Worm (Caenorhabditis elegans) whole organism, L1 larva: ENCODE measurements around the gene ZC487.1.

ENCODE experiments used
- F16B12.6 ChIP-seq: fragments of 150-350 bp; optimal IDR thresholded peaks from 2 replicates; lab custom pipeline; 2014; ENCODE audit warnings: missing biosample characterization, missing genetic modification characterization
- Y116A8C.19 ChIP-seq: sonication (generic microtip); optimal IDR thresholded peaks from 2 replicates; lab custom pipeline; 2016; ENCODE audit warnings: missing compliant biosample characterization, missing genetic modification characterization, borderline replicate concordance
- ceh-63 ChIP-seq: fragments of 200-800 bp; sonication (Bioruptor generic); optimal IDR thresholded peaks from 2 replicates; lab custom pipeline; 2018; ENCODE audit warnings: mild to moderate bottlenecking, missing genetic modification characterization, missing compliant biosample characterization
- ceh-8 ChIP-seq: fragments of 200-800 bp; sonication (Bioruptor generic); optimal IDR thresholded peaks from 2 replicates; lab custom pipeline; 2018; ENCODE audit warnings: mild to moderate bottlenecking, missing genetic modification characterization, moderate library complexity, missing compliant biosample characterization
- ceh-88 ChIP-seq: fragments of 200-800 bp; sonication (Bioruptor generic); IDR thresholded peaks from 2 replicates; pipeline ENCODE4 v1.3.6; 2022; ENCODE audit warnings: missing genetic modification characterization, missing compliant biosample characterization
- dsc-1 ChIP-seq: sonication (generic microtip); optimal IDR thresholded peaks from 2 replicates; lab custom pipeline; 2016; ENCODE audit warnings: mild to moderate bottlenecking, missing genetic modification characterization, missing compliant biosample characterization
- efl-1 ChIP-seq, 4 experiments: fragments of 150-350 bp; optimal IDR thresholded peaks in 3 of 4; peaks in 1 of 4; 1 replicate in 1 of 4; 2 replicates in 3 of 4; lab custom pipeline; 2014; ENCODE audit warnings: missing biosample characterization in 2 of 4, missing genetic modification characterization in 2 of 4, missing genetic modification reagents in 2 of 4
- egl-13 ChIP-seq: sonication (generic microtip); optimal IDR thresholded peaks from 2 replicates; lab custom pipeline; 2016; ENCODE audit warnings: missing genotype, missing genetic modification reagents, missing genetic modification characterization, missing compliant biosample characterization
- elt-3 ChIP-seq, 6 experiments: fragments of 150-350 bp in 1 of 6; sonication (generic microtip); optimal IDR thresholded peaks; 2 replicates each; lab custom pipeline; 2017 to 2018; ENCODE audit warnings: missing biosample characterization in 6 of 6, missing genetic modification characterization in 6 of 6, inconsistent platforms in 1 of 6
- ets-5 ChIP-seq: fragments of 200-800 bp; sonication (Bioruptor generic); IDR thresholded peaks from 2 replicates; pipeline ENCODE4 v1.3.6; 2022; ENCODE audit warnings: missing genetic modification characterization, missing compliant biosample characterization
- fkh-4 ChIP-seq: sonication (generic microtip); optimal IDR thresholded peaks from 2 replicates; lab custom pipeline; 2016; ENCODE audit warnings: missing compliant biosample characterization, missing genetic modification characterization, borderline replicate concordance
- fkh-8 ChIP-seq: sonication (generic microtip); optimal IDR thresholded peaks from 2 replicates; lab custom pipeline; 2016; ENCODE audit warnings: mild to moderate bottlenecking, missing genetic modification characterization, missing compliant biosample characterization
- fos-1 ChIP-seq: fragments of 150-350 bp; optimal IDR thresholded peaks from 2 replicates; lab custom pipeline; 2014; ENCODE audit warnings: missing biosample characterization, missing genetic modification characterization
- grh-1 ChIP-seq: fragments of 200-800 bp; sonication (Bioruptor generic); IDR thresholded peaks from 2 replicates; pipeline ENCODE4 v1.3.6; 2022; ENCODE audit warnings: missing genetic modification reagents, missing genetic modification characterization, missing compliant biosample characterization
- irx-1 ChIP-seq: sonication (generic microtip); optimal IDR thresholded peaks from 2 replicates; lab custom pipeline; 2016; ENCODE audit warnings: missing genetic modification characterization, missing compliant biosample characterization
- isw-1 ChIP-seq: fragments of 200-800 bp; sonication (Bioruptor generic); IDR thresholded peaks from 2 replicates; pipeline ENCODE4 v1.3.6; 2022; ENCODE audit warnings: missing genetic modification characterization, missing compliant biosample characterization
- lin-14 ChIP-seq: fragments of 200-800 bp; sonication (Bioruptor generic); optimal IDR thresholded peaks from 2 replicates; lab custom pipeline; 2018; ENCODE audit warnings: mild to moderate bottlenecking, missing genetic modification characterization, moderate library complexity, missing compliant biosample characterization
- lir-3 ChIP-seq: sonication (generic microtip); optimal IDR thresholded peaks from 2 replicates; lab custom pipeline; 2016; ENCODE audit warnings: mild to moderate bottlenecking, missing genetic modification characterization, moderate library complexity, missing compliant biosample characterization; ENCODE audit not compliant: poor library complexity
- lsy-2 ChIP-seq, 2 experiments: fragments of 150-350 bp; optimal IDR thresholded peaks; 2 replicates each; lab custom pipeline; 2014; ENCODE audit warnings: missing biosample characterization in 2 of 2, missing genetic modification characterization in 2 of 2
- nhr-11 ChIP-seq: fragments of 150-350 bp; optimal IDR thresholded peaks from 2 replicates; lab custom pipeline; 2014; ENCODE audit warnings: missing biosample characterization, missing genetic modification characterization
- nhr-19 ChIP-seq: fragments of 200-800 bp; sonication (Bioruptor generic); conservative IDR thresholded peaks from 2 replicates; pipeline ENCODE4 v1.3.6; 2022; ENCODE audit warnings: missing genetic modification characterization, missing compliant biosample characterization
- nhr-237 ChIP-seq: fragments of 150-350 bp; optimal IDR thresholded peaks from 2 replicates; lab custom pipeline; 2014; ENCODE audit warnings: missing biosample characterization, missing genetic modification characterization
- nhr-28 ChIP-seq: fragments of 150-350 bp; optimal IDR thresholded peaks from 2 replicates; lab custom pipeline; 2014; ENCODE audit warnings: missing biosample characterization, missing genetic modification characterization
- nhr-71 ChIP-seq: sonication (generic microtip); optimal IDR thresholded peaks from 2 replicates; lab custom pipeline; 2016; ENCODE audit warnings: mild to moderate bottlenecking, missing genetic modification characterization, moderate library complexity, missing compliant biosample characterization
- nhr-76 ChIP-seq: sonication (generic microtip); optimal IDR thresholded peaks from 2 replicates; lab custom pipeline; 2017; ENCODE audit warnings: missing biosample characterization, missing genetic modification characterization
- nhr-77 ChIP-seq: fragments of 150-350 bp; optimal IDR thresholded peaks from 2 replicates; lab custom pipeline; 2014; ENCODE audit warnings: missing biosample characterization, missing genetic modification characterization
- nhr-85 ChIP-seq: sonication (generic microtip); peaks from one replicate; lab custom pipeline; 2016; ENCODE audit warnings: missing genetic modification characterization, inconsistent platforms, missing compliant biosample characterization
- pag-3 ChIP-seq: sonication (generic microtip); optimal IDR thresholded peaks from 2 replicates; lab custom pipeline; 2017; ENCODE audit warnings: missing genetic modification characterization, mild to moderate bottlenecking, missing compliant biosample characterization, antibody characterized with exemption, borderline replicate concordance; ENCODE audit not compliant: insufficient read depth
- pax-3 ChIP-seq: fragments of 200-800 bp; sonication (Bioruptor generic); optimal IDR thresholded peaks from 2 replicates; lab custom pipeline; 2018; ENCODE audit warnings: mild to moderate bottlenecking, missing genetic modification characterization, moderate library complexity, missing compliant biosample characterization
- rnt-1 ChIP-seq: sonication (generic microtip); optimal IDR thresholded peaks from 2 replicates; lab custom pipeline; 2016; ENCODE audit warnings: mild to moderate bottlenecking, missing genetic modification characterization, moderate library complexity, missing compliant biosample characterization
- snu-23 ChIP-seq: sonication (generic microtip); optimal IDR thresholded peaks from 2 replicates; lab custom pipeline; 2016; ENCODE audit warnings: missing genetic modification characterization, missing compliant biosample characterization
- sox-4 ChIP-seq: sonication (generic microtip); optimal IDR thresholded peaks from 2 replicates; lab custom pipeline; 2016; ENCODE audit warnings: missing genetic modification characterization, missing compliant biosample characterization
- sptf-1 ChIP-seq: fragments of 150-350 bp; optimal IDR thresholded peaks from 2 replicates; lab custom pipeline; 2014; ENCODE audit warnings: missing biosample characterization, missing genetic modification characterization
- swsn-7 ChIP-seq: sonication (generic microtip); optimal IDR thresholded peaks from 2 replicates; lab custom pipeline; 2016; ENCODE audit warnings: missing genetic modification characterization, missing compliant biosample characterization
- unc-86 ChIP-seq: sonication (generic microtip); optimal IDR thresholded peaks from 2 replicates; lab custom pipeline; 2016; ENCODE audit warnings: missing genetic modification characterization, missing compliant biosample characterization
- unc-98 ChIP-seq: fragments of 200-800 bp; sonication (Bioruptor generic); IDR thresholded peaks from 2 replicates; pipeline ENCODE4 v1.3.6; 2022; ENCODE audit warnings: missing genetic modification characterization, missing compliant biosample characterization
- vab-15 ChIP-seq: sonication (generic microtip); optimal IDR thresholded peaks from 2 replicates; lab custom pipeline; 2017; ENCODE audit warnings: missing genotype, mild to moderate bottlenecking, missing genetic modification characterization, missing compliant biosample characterization
- zag-1 ChIP-seq: fragments of 150-350 bp; optimal IDR thresholded peaks from 2 replicates; lab custom pipeline; 2014; ENCODE audit warnings: missing biosample characterization, missing genetic modification characterization
- ztf-11 ChIP-seq, 2 experiments: sonication (generic microtip); optimal IDR thresholded peaks; 2 replicates each; lab custom pipeline; 2016 to 2017; ENCODE audit warnings: missing genetic modification characterization in 2 of 2, missing biosample characterization in 1 of 2, missing compliant biosample characterization in 1 of 2

ZC487.1 gene

DNA sequence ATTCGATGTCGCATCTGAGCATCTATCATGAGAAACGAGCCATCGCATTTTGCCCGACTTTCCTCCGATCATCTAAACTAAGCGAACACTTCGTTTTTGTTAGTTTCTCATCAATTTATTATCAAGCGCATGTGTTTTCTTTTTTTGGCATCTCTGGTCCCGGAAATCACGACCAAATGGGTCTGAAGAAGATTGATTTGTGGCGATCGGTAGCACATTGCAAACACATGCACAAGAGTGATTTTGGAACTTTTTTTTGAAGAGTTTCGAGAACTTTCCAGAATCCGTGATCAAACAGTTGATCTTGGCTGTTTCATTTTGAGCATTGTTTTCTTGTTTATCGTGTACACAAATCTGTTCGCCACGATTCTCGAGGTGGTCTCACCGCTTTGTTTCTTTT, 25.9 kb downstream of the ZC487.1 start:
- TF ChIP-seq dsc-1 (tag; lab: Kevin White, UChicago) = peak; percentile 84
- TF ChIP-seq ceh-88 (GFP tag; lab: Robert Waterston, UW) = no peak
- TF ChIP-seq fkh-4 (tag; lab: Kevin White, UChicago) = peak; percentile 73
- no peak for TF ChIP-seq sptf-1 (tag; lab: Kevin White, UChicago)
- no peak for TF ChIP-seq nhr-85 (tag; lab: Kevin White, UChicago)
- TF ChIP-seq, all 84 proteins: peak for 2

DNA sequence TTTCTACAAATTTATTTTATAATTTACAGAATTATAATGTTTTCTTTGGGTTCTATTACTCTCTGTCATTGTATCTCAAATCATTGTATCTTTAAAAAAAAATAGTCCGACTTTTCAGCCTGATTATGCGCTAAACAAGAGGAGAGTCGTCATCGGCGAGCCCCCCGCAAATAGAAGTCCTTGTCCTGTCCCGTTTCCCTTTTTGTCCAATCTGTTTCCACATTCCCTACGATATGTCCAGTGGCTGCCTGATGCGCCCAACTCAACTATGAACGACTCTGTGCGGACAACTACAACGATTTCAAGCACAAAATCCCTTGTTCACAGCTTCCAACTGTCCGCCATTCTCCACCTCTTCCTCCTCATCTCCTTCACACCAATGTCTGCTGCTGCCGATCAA, 30.7 kb downstream of the ZC487.1 start, which contains the start of gene dbl-1:
Gene dbl-1, plus strand, starts transcription at position 119 of the 400 bp plus-strand sequence.
- TF ChIP-seq snu-23 (GFP tag; lab: Kevin White, UChicago) (no peak), grh-1 (GFP tag; lab: Robert Waterston, UW) (no peak), efl-1 (optimal IDR thresholded peaks at IDR 0.05; lab: Kevin White, UChicago) (no peak), efl-1 (GFP tag; optimal IDR thresholded peaks at IDR 0.05 in 1 of 2; lab: Kevin White, UChicago) (peak in 1 of 2 experiments; percentile 11), isw-1 (no peak), ceh-8 (GFP tag; lab: Kevin White, UChicago) (no peak)

DNA sequence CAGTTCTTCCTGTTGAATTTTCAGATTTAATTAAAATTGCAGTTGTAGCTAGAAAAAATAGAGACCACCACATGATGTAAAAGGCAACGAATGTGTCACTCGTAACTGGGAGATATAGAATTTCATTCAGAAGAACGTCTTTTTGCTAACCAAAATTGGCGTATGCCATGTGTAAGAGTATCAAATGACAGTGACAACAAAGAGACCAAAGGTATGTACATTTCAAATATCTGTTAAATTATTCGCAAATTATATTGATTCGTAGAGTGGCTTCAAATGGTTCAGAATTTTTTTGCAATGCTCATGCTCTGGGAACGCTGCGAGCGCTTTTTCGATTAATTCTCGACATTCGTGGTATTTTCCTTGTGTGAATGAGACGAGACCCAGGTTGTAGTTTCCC, 35.0 kb downstream of the ZC487.1 start, which contains the start of gene T25F10.4:
Gene T25F10.4, minus strand, starts transcription at position 101 of the 400 bp plus-strand sequence.
- TF ChIP-seq zag-1 (tag; lab: Kevin White, UChicago) = no peak
- TF ChIP-seq ztf-11 (tag; optimal IDR thresholded peaks at IDR 0.05; lab: Kevin White, UChicago) = no peak
- no peak for TF ChIP-seq ets-5 (GFP tag; lab: Robert Waterston, UW)

DNA sequence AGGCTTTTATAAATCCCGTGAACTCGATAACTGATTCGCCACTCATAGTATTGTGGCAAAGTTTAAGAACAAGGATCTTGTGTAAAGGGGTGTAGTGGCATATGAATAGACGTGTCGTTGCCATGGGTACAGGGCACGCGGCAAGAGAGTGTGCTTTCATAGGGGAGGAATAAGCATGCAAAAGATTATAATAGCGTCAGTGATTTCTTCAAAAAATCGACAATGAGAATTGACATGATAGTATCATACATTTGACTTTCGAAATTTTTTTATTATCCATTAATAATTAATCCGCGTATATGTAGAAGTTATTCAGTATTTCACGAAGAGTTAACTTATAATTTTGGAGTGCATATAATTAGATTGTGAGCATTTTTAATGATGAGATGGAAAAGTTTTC, 37.6 kb downstream of the ZC487.1 start, which contains the start of gene bbs-8:
Gene bbs-8, minus strand, starts transcription at position 101 of the 400 bp plus-strand sequence.
- TF ChIP-seq rnt-1 (tag; lab: Kevin White, UChicago) (no peak), unc-86 (no peak), fkh-8 (peak; percentile 60), efl-1 (optimal IDR thresholded peaks at IDR 0.05; lab: Kevin White, UChicago) (no peak), efl-1 (GFP tag; optimal IDR thresholded peaks at IDR 0.05 in 1 of 2; lab: Kevin White, UChicago) (peak in 1 of 2 experiments; percentile 61)

DNA sequence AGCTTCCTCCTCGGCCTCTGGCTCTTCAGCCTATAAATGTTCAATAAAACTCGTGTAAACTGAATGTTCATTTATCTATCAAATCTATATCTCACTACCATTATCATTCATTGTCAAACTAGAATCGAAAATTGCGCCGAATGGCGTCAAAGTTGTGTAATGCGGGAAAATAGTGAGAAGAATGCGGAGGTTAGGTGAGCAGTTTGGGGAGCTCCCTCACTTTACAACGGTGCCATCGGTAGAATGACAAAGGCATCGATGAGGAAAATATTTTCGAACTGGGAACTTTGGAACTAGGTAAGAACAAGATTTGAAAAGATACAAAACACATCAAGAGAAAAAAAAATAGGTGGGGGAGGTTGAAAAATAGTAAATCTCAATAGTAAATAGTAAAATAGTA, 40.3 kb downstream of the ZC487.1 start:
- TF ChIP-seq rnt-1 (tag; lab: Kevin White, UChicago) (peak; percentile 52), nhr-71 (peak; percentile 37), pag-3 (tag; lab: Kevin White, UChicago) (peak; percentile 99), fos-1 (no peak), elt-3 (tag; optimal IDR thresholded peaks at IDR 0.05; lab: Kevin White, UChicago) (no peak), lin-14 (GFP tag; lab: Kevin White, UChicago) (peak; percentile 64)

DNA sequence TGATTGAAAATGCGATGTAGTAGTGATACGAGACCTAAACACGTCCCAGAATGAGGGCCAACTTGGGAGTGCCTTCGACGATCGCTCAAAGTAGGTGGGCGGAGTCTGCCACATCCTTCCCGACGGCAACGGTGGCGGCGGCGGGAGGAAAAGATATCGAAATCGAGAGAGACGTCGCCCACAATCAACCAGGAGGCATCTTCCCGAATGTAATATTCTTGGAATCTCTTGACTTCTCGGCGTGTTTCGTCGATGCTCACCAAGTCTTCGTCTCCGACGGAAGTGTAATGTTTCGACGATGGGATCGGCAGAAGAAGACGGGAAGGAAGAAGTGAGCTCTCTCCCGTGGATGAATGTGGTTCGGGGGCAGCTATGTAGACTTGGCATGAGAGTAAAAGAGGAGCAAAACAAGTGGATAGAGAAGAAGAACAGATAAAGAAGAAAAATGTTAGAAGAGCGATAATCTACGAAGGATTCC, 41.2 kb downstream of the ZC487.1 start, which contains the start of the genes T25F10.1 and clik-1:
Gene T25F10.1, plus strand, starts transcription at position 51 of the 478 bp plus-strand sequence.
Gene clik-1, minus strand, starts transcription at position 281 of the 478 bp plus-strand sequence.
- TF ChIP-seq ceh-63 (GFP tag; lab: Kevin White, UChicago) (no peak), vab-15 (tag; lab: Kevin White, UChicago) (no peak), zag-1 (tag; lab: Kevin White, UChicago) (no peak), lin-14 (GFP tag; lab: Kevin White, UChicago) (peak; percentile 83), nhr-85 (tag; lab: Kevin White, UChicago) (peak; percentile 35), Y116A8C.19 (tag; lab: Kevin White, UChicago) (no peak), nhr-19 (GFP tag; lab: Robert Waterston, UW) (peak; percentile 52), egl-13 (tag; lab: Kevin White, UChicago) (no peak), nhr-28 (tag; lab: Kevin White, UChicago) (no peak), swsn-7 (tag; lab: Kevin White, UChicago) (no peak), sox-4 (no peak), rnt-1 (tag; lab: Kevin White, UChicago) (peak; percentile 76), isw-1 (no peak), irx-1 (tag; lab: Kevin White, UChicago) (no peak), lir-3 (tag; lab: Kevin White, UChicago) (no peak), nhr-237 (tag; lab: Kevin White, UChicago) (no peak), nhr-77 (tag; lab: Kevin White, UChicago) (no peak), unc-98 (no peak), pag-3 (tag; lab: Kevin White, UChicago) (peak; percentile 97), lsy-2 (tag; optimal IDR thresholded peaks at IDR 0.05; lab: Kevin White, UChicago) (peak in 1 of 2 experiments; percentile 28), F16B12.6 (no peak), fkh-4 (tag; lab: Kevin White, UChicago) (peak; percentile 22), nhr-76 (tag; lab: Kevin White, UChicago) (no peak), pax-3 (tag; lab: Kevin White, UChicago) (no peak), nhr-11 (tag; lab: Kevin White, UChicago) (no peak), grh-1 (GFP tag; lab: Robert Waterston, UW) (no peak), nhr-71 (peak; percentile 80)
